Worm (Caenorhabditis elegans) whole organism, young adult: ENCODE measurements around the gene F54F2.9.

ENCODE experiments used
- B0019.2 ChIP-seq: fragments of 200-800 bp; sonication (Bioruptor generic); conservative IDR thresholded peaks from 2 replicates; pipeline ENCODE4 v1.3.6; 2022; ENCODE audit warnings: missing genetic modification reagents, missing genetic modification characterization, missing compliant biosample characterization
- D2030.7 ChIP-seq: fragments of 200-800 bp; sonication (Bioruptor generic); IDR thresholded peaks from 2 replicates; pipeline ENCODE4 v1.3.6; 2022; ENCODE audit warnings: missing genetic modification reagents, missing genetic modification characterization, missing compliant biosample characterization
- F23B12.7 ChIP-seq: sonication (generic microtip); optimal IDR thresholded peaks from 2 replicates; lab custom pipeline; 2017; ENCODE audit warnings: missing genetic modification characterization, mild to moderate bottlenecking, missing compliant biosample characterization, antibody characterized with exemption, moderate library complexity; ENCODE audit not compliant: insufficient read depth
- F33H1.4 ChIP-seq: fragments of 200-800 bp; sonication (Bioruptor generic); IDR thresholded peaks from 2 replicates; pipeline ENCODE4 v1.3.6; 2022; ENCODE audit warnings: missing genetic modification reagents, missing genetic modification characterization, missing compliant biosample characterization
- F39B2.1 ChIP-seq: fragments of 200-800 bp; sonication (Bioruptor generic); IDR thresholded peaks from 2 replicates; pipeline ENCODE4 v1.3.6; 2022; ENCODE audit warnings: missing genetic modification reagents, missing genetic modification characterization, missing compliant biosample characterization
- F55B11.4 ChIP-seq: sonication (generic microtip); optimal IDR thresholded peaks from 2 replicates; lab custom pipeline; 2016; ENCODE audit warnings: missing compliant biosample characterization, missing genetic modification characterization, borderline replicate concordance; ENCODE audit not compliant: insufficient read depth
- K11D2.4 ChIP-seq: fragments of 200-800 bp; sonication (Bioruptor generic); IDR thresholded peaks from 2 replicates; pipeline ENCODE4 v1.3.6; 2022; ENCODE audit warnings: missing genetic modification reagents, missing genetic modification characterization, missing compliant biosample characterization
- K12H6.12 ChIP-seq: fragments of 200-800 bp; sonication (Bioruptor generic); optimal IDR thresholded peaks from 2 replicates; lab custom pipeline; 2018; ENCODE audit warnings: mild to moderate bottlenecking, missing genetic modification characterization, missing compliant biosample characterization
- Y53F4B.3 ChIP-seq: fragments of 200-800 bp; sonication (Bioruptor generic); IDR thresholded peaks from 2 replicates; pipeline ENCODE4 v1.3.6; 2022; ENCODE audit warnings: missing genetic modification reagents, missing genetic modification characterization, missing compliant biosample characterization
- Y53G8AR.9 ChIP-seq: fragments of 200-800 bp; sonication (Bioruptor generic); conservative IDR thresholded peaks from 2 replicates; pipeline ENCODE4 v1.3.6; 2022; ENCODE audit warnings: missing genetic modification reagents, missing genetic modification characterization, missing compliant biosample characterization
- Y79H2A.3 ChIP-seq: fragments of 200-800 bp; sonication (Bioruptor generic); conservative IDR thresholded peaks from 2 replicates; pipeline ENCODE4 v1.3.6; 2022; ENCODE audit warnings: missing genetic modification reagents, missing genetic modification characterization, missing compliant biosample characterization
- ZK185.1 ChIP-seq: sonication (generic microtip); optimal IDR thresholded peaks from 2 replicates; lab custom pipeline; 2016; ENCODE audit warnings: mild to moderate bottlenecking, missing genetic modification characterization, missing compliant biosample characterization; ENCODE audit not compliant: poor library complexity, severe bottlenecking
- aptf-3 ChIP-seq: fragments of 200-800 bp; sonication (Bioruptor generic); IDR thresholded peaks from 2 replicates; pipeline ENCODE4 v1.3.6; 2022; ENCODE audit warnings: missing genetic modification characterization, missing compliant biosample characterization
- attf-5 ChIP-seq: fragments of 200-800 bp; sonication (Bioruptor generic); optimal IDR thresholded peaks from 2 replicates; lab custom pipeline; 2018; ENCODE audit warnings: mild to moderate bottlenecking, missing genetic modification characterization, missing compliant biosample characterization
- attf-6 ChIP-seq: fragments of 200-800 bp; sonication (Bioruptor generic); IDR thresholded peaks from 2 replicates; pipeline ENCODE4 v1.3.6; 2022; ENCODE audit warnings: missing genetic modification reagents, missing genetic modification characterization, missing compliant biosample characterization
- bed-1 ChIP-seq: fragments of 200-800 bp; sonication (Bioruptor generic); IDR thresholded peaks from 2 replicates; pipeline ENCODE4 v1.3.6; 2022; ENCODE audit warnings: missing genetic modification reagents, missing genetic modification characterization, missing compliant biosample characterization
- cebp-1 ChIP-seq, 2 experiments: fragments of 200-800 bp in 1 of 2; sonication (Bioruptor generic) in 1 of 2; sonication (generic microtip) in 1 of 2; IDR thresholded peaks in 1 of 2; optimal IDR thresholded peaks in 1 of 2; 2 replicates each; pipeline versions ENCODE4 v1.3.6 to Lab custom; 2017 to 2022; ENCODE audit warnings: missing compliant biosample characterization in 2 of 2, missing genetic modification characterization in 2 of 2, mild to moderate bottlenecking in 1 of 2, missing genetic modification reagents in 1 of 2, moderate library complexity in 1 of 2
- ceh-40 ChIP-seq: fragments of 200-800 bp; sonication (Bioruptor generic); IDR thresholded peaks from 2 replicates; pipeline ENCODE4 v1.3.6; 2022; ENCODE audit warnings: missing genetic modification characterization, missing compliant biosample characterization
- ceh-91 ChIP-seq: fragments of 200-800 bp; sonication (Bioruptor generic); IDR thresholded peaks from 2 replicates; pipeline ENCODE4 v1.3.6; 2022; ENCODE audit warnings: missing genetic modification reagents, missing genetic modification characterization, missing compliant biosample characterization
- dox-1 ChIP-seq: fragments of 200-800 bp; sonication (Bioruptor generic); IDR thresholded peaks from 2 replicates; pipeline ENCODE4 v1.3.6; 2022; ENCODE audit warnings: missing genetic modification reagents, missing genetic modification characterization, missing compliant biosample characterization
- hlh-12 ChIP-seq: sonication (generic microtip); optimal IDR thresholded peaks from 2 replicates; lab custom pipeline; 2016; ENCODE audit warnings: missing genetic modification characterization, missing compliant biosample characterization
- hmg-1.2 ChIP-seq: fragments of 200-800 bp; sonication (Bioruptor generic); IDR thresholded peaks from 2 replicates; pipeline ENCODE4 v1.3.6; 2022; ENCODE audit warnings: missing genetic modification reagents, missing genetic modification characterization, missing compliant biosample characterization
- hsf-1 ChIP-seq: fragments of 200-800 bp; sonication (Bioruptor generic); IDR thresholded peaks from 2 replicates; pipeline ENCODE4 v1.3.6; 2022; ENCODE audit warnings: missing genetic modification reagents, missing genetic modification characterization, missing compliant biosample characterization
- lin-35 ChIP-seq, 3 experiments: fragments of 150-350 bp in 2 of 3; sonication (generic microtip) in 1 of 3; optimal IDR thresholded peaks; 2 replicates each; lab custom pipeline; 2014 to 2018; ENCODE audit warnings: missing biosample characterization in 3 of 3, missing genetic modification characterization in 3 of 3, missing genetic modification reagents in 3 of 3
- madf-6 ChIP-seq: fragments of 200-800 bp; sonication (Bioruptor generic); IDR thresholded peaks from 2 replicates; pipeline ENCODE4 v1.3.6; 2022; ENCODE audit warnings: missing genetic modification reagents, missing genetic modification characterization, missing compliant biosample characterization
- madf-8 ChIP-seq: fragments of 200-800 bp; sonication (Bioruptor generic); conservative IDR thresholded peaks from 2 replicates; pipeline ENCODE4 v1.3.6; 2022; ENCODE audit warnings: missing genetic modification reagents, missing genetic modification characterization, missing compliant biosample characterization
- mcd-1 ChIP-seq: fragments of 200-800 bp; sonication (Bioruptor generic); IDR thresholded peaks from 2 replicates; pipeline ENCODE4 v1.3.6; 2022; ENCODE audit warnings: missing genetic modification reagents, missing genetic modification characterization, missing compliant biosample characterization
- nfyb-1 ChIP-seq: fragments of 200-800 bp; sonication (Bioruptor generic); IDR thresholded peaks from 2 replicates; pipeline ENCODE4 v1.3.6; 2022; ENCODE audit warnings: missing genetic modification reagents, missing genetic modification characterization, missing compliant biosample characterization
- nhr-80 ChIP-seq: sonication (generic microtip); optimal IDR thresholded peaks from 2 replicates; lab custom pipeline; 2016; ENCODE audit warnings: missing genetic modification characterization, missing compliant biosample characterization
- pbrm-1 ChIP-seq: fragments of 200-800 bp; sonication (Bioruptor generic); IDR thresholded peaks from 2 replicates; pipeline ENCODE4 v1.3.6; 2022; ENCODE audit warnings: missing genetic modification reagents, missing genetic modification characterization, missing compliant biosample characterization
- rcor-1 ChIP-seq: fragments of 200-800 bp; sonication (Bioruptor generic); IDR thresholded peaks from 2 replicates; pipeline ENCODE4 v1.3.6; 2022; ENCODE audit warnings: missing genetic modification reagents, missing genetic modification characterization, missing compliant biosample characterization
- sptf-2 ChIP-seq: fragments of 200-800 bp; sonication (Bioruptor generic); optimal IDR thresholded peaks from 2 replicates; lab custom pipeline; 2018; ENCODE audit warnings: mild to moderate bottlenecking, missing genetic modification characterization, missing compliant biosample characterization
- tbp1 ChIP-seq: fragments of 200-800 bp; sonication (Bioruptor generic); optimal IDR thresholded peaks from 2 replicates; lab custom pipeline; 2018; ENCODE audit warnings: mild to moderate bottlenecking, missing genetic modification characterization, missing compliant biosample characterization
- unc-62 ChIP-seq: fragments of 150-350 bp; optimal IDR thresholded peaks from 2 replicates; lab custom pipeline; 2014; ENCODE audit warnings: missing biosample characterization, missing genetic modification reagents, missing genetic modification characterization
- ztf-18 ChIP-seq: sonication (generic microtip); optimal IDR thresholded peaks from 2 replicates; lab custom pipeline; 2016; ENCODE audit warnings: missing genotype, mild to moderate bottlenecking, missing genetic modification characterization, missing compliant biosample characterization
- ztf-25 ChIP-seq: fragments of 200-800 bp; sonication (Bioruptor generic); IDR thresholded peaks from 2 replicates; pipeline ENCODE4 v1.3.6; 2022; ENCODE audit warnings: missing genetic modification reagents, missing genetic modification characterization, missing compliant biosample characterization
- ztf-28 ChIP-seq: fragments of 200-800 bp; sonication (Bioruptor generic); IDR thresholded peaks from 2 replicates; pipeline ENCODE4 v1.3.6; 2022; ENCODE audit warnings: missing genetic modification reagents, missing genetic modification characterization, missing compliant biosample characterization

F54F2.9 gene

ce11 chrIII:8860741-8861140 is 33.7 kb upstream of the F54F2.9 start:
- peak; percentile 64; the same call in 1 of the 2 replicates for TF ChIP-seq hsf-1 (GFP tag; lab: Robert Waterston, UW)
- peak; percentile 73 for TF ChIP-seq madf-6
- TF ChIP-seq ztf-25 (GFP tag; lab: Robert Waterston, UW): 0 out of 2 replicates have a peak, but pooled peaks have one; percentile 57
- 0 out of 2 replicates have a peak, but pooled peaks have one; percentile 30 for TF ChIP-seq ceh-91
- peak; percentile 27; the same call in 1 of the 2 replicates for TF ChIP-seq rcor-1 (GFP tag; lab: Robert Waterston, UW)
- TF ChIP-seq aptf-3 (GFP tag; lab: Robert Waterston, UW): 0 out of 2 replicates have a peak, but pooled peaks have one; percentile 65
- 0 out of 2 replicates have a peak, but pooled peaks have one; percentile 26 for TF ChIP-seq nfyb-1 (GFP tag; lab: Robert Waterston, UW)
- TF ChIP-seq ceh-40 (GFP tag; lab: Robert Waterston, UW): 0 out of 2 replicates have a peak, but pooled peaks have one; percentile 26
- TF ChIP-seq Y53F4B.3 (GFP tag; lab: Robert Waterston, UW): peak; percentile 35; the same call in 1 of the 2 replicates
- TF ChIP-seq B0019.2 (GFP tag; lab: Robert Waterston, UW): peak; percentile 29; the same call in 1 of the 2 replicates
- peak; percentile 50; the same call in 1 of the 2 replicates for TF ChIP-seq attf-6 (GFP tag; lab: Robert Waterston, UW)
- peak; percentile 47; the same call in 1 of the 2 replicates for TF ChIP-seq Y53G8AR.9 (GFP tag; lab: Robert Waterston, UW)
- TF ChIP-seq mcd-1 (GFP tag; lab: Robert Waterston, UW): 0 out of 2 replicates have a peak, but pooled peaks have one; percentile 7
- TF ChIP-seq madf-8 (GFP tag; lab: Robert Waterston, UW): 0 out of 2 replicates have a peak, but pooled peaks have one; percentile 48
- TF ChIP-seq D2030.7 (GFP tag; lab: Robert Waterston, UW): 0 out of 2 replicates have a peak, but pooled peaks have one; percentile 26
- peak; percentile 94 for TF ChIP-seq Y79H2A.3
- peak; percentile 23; the same call in 1 of the 2 replicates for TF ChIP-seq F33H1.4 (GFP tag; lab: Robert Waterston, UW)
- peak; percentile 40 for TF ChIP-seq dox-1 (GFP tag; lab: Robert Waterston, UW)

DNA sequence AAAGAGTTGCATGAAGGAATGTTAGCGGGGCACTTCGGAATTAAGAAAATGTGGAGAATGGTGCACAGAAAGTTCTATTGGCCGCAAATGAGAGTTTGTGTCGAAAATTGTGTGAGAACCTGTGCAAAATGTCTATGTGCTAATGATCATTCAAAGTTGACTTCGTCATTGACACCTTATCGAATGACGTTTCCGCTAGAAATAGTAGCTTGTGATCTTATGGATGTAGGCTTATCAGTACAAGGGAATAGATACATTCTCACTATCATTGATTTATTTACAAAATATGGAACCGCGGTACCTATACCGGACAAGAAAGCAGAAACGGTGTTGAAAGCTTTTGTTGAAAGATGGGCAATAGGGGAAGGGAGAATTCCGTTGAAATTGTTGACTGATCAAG is 31.5 kb upstream of the F54F2.9 start:
- TF ChIP-seq tbp1 (no peak), nhr-80 (tag; lab: Kevin White, UChicago) (peak; percentile 62)

- peak; percentile 46; the same call in 1 of the 2 replicates for TF ChIP-seq D2030.7 (GFP tag; lab: Robert Waterston, UW)
- TF ChIP-seq madf-8 (GFP tag; lab: Robert Waterston, UW): peak; percentile 89
- peak; percentile 83 for TF ChIP-seq madf-6
- TF ChIP-seq F33H1.4 (GFP tag; lab: Robert Waterston, UW): peak; percentile 42; the same call in 1 of the 2 replicates
- TF ChIP-seq mcd-1 (GFP tag; lab: Robert Waterston, UW): peak; percentile 71
Observed at ce11 chrIII:8852402-8852801, 25.4 kb upstream of the F54F2.9 start.

DNA sequence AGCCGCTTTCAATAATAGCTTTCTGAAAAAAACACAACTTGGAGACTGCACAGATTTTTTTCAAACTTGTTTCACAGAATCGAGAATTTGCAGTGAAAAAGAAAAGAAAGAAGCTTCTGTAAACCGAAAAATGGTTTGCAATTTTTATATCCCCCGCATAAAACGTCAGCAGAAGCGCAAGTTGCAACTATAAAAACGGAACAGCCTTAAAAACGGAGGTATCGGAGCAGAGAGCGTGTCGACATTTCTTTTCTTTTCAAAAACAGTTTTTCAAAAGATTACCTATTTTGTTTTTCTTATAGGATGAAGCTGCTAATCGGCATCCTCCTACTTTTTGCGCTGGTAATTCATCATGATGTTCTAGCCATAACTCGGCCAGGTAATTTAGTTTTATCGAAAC is 24.9 kb upstream of the F54F2.9 start, which contains the start of gene plg-1:
TSS of gene plg-1 (plus strand) at position 301 of the 400 bp plus-strand sequence.
- TF ChIP-seq bed-1 (no peak), sptf-2 (GFP tag; lab: Kevin White, UChicago) (no peak), attf-6 (GFP tag; lab: Robert Waterston, UW) (no peak), ceh-91 (no peak), F39B2.1 (GFP tag; lab: Robert Waterston, UW) (no peak)

DNA sequence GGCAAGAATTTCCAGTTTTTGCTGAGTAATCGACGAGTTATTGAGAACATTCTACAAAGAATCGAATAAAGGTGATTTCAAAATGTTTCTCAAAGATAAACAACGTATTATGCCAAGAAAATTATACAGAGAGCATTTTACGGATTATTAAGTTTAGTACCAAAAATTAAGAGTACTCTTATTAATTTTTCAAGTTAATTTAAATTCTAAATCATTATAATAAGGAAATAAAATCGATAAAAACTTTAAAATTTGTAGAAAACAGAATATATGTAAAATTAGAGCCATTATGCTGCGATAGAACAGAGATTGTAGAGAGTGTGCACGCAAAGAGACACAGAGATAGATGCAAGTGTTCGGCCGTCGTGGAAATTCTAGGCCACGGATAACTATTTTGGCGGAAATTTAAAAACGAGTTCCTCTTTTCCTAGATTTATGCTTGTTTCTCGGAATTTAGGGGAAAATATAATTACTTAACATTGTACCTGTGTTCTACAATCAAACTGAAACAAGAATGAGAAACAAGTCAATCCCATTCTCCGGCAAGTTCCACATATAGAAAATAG is 23.5 kb upstream of the F54F2.9 start, which contains the start of gene F44E2.9:
TSS of gene F44E2.9 (minus strand) at position 51 of the 566 bp plus-strand sequence.
- TF ChIP-seq attf-5 (GFP tag; lab: Kevin White, UChicago) (peak; percentile 55), hmg-1.2 (GFP tag; lab: Robert Waterston, UW) (peak; percentile 83; the same call in 1 of the 2 replicates), lin-35 (GFP tag; optimal IDR thresholded peaks at IDR 0.05; lab: Kevin White, UChicago) (peak in 2 of 3 experiments; percentile 28 to 75), ztf-28 (GFP tag; lab: Robert Waterston, UW) (no peak), cebp-1 (GFP tag; IDR thresholded peaks at IDR 0.05; lab: Robert Waterston, UW) (no peak), cebp-1 (tag; optimal IDR thresholded peaks at IDR 0.05; lab: Kevin White, UChicago) (peak; percentile 33), nfyb-1 (GFP tag; lab: Robert Waterston, UW) (no peak), K12H6.12 (tag; lab: Kevin White, UChicago) (peak; percentile 41), nhr-80 (tag; lab: Kevin White, UChicago) (peak; percentile 10), K11D2.4 (GFP tag; lab: Robert Waterston, UW) (no peak), hlh-12 (tag; lab: Kevin White, UChicago) (no peak), ZK185.1 (tag; lab: Kevin White, UChicago) (peak; percentile 57), unc-62 (GFP tag; lab: Kevin White, UChicago) (no peak), pbrm-1 (GFP tag; lab: Robert Waterston, UW) (peak; percentile 57; the same call in 1 of the 2 replicates), F55B11.4 (tag; lab: Kevin White, UChicago) (no peak), ztf-18 (tag; lab: Kevin White, UChicago) (peak; percentile 86), Y79H2A.3 (no peak), mcd-1 (GFP tag; lab: Robert Waterston, UW) (peak; percentile 78), F23B12.7 (tag; lab: Kevin White, UChicago) (peak; percentile 16)
